Worm (Caenorhabditis elegans): ENCODE results near the gene mib-1.

ce11 chrIII:11274590-11275116, 15.8 kb downstream of the mib-1 start, which contains the start of gene Y47D3A.20:
- TF ChIP-seq zip-8 (tag; optimal IDR thresholded peaks at IDR 0.05) (no peak), lin-13 (tag; optimal IDR thresholded peaks at IDR 0.05) (no peak)
